Worm (Caenorhabditis elegans) whole organism, L4 larva: ENCODE results near the gene serp-1.2.

Experiments
- F26F4.8 ChIP-seq: fragments of 200-800 bp; sonication (Bioruptor generic); conservative IDR thresholded peaks from 2 replicates; pipeline ENCODE4 v1.3.6; 2022; ENCODE audit warnings: missing genetic modification characterization, missing compliant biosample characterization
- madf-5 ChIP-seq, 2 experiments: fragments of 200-800 bp; sonication (Bioruptor generic); IDR thresholded peaks; 2 replicates each; pipeline ENCODE4 v1.3.6; 2022; ENCODE audit warnings: missing compliant biosample characterization in 2 of 2, missing genetic modification characterization in 2 of 2
- mxl-3 ChIP-seq: fragments of 200-800 bp; sonication (Bioruptor generic); optimal IDR thresholded peaks from 2 replicates; lab custom pipeline; 2018; ENCODE audit warnings: mild to moderate bottlenecking, missing genetic modification characterization, missing compliant biosample characterization
- pha-4 ChIP-seq, 2 experiments: fragments of 150-350 bp in 1 of 2; fragments of 200-800 bp in 1 of 2; sonication (Bioruptor generic) in 1 of 2; IDR thresholded peaks in 1 of 2; optimal IDR thresholded peaks in 1 of 2; 2 replicates each; pipeline versions ENCODE4 v1.3.6 to Lab custom; 2014 to 2022; ENCODE audit warnings: missing genetic modification characterization in 2 of 2, missing genetic modification reagents in 2 of 2, missing biosample characterization in 1 of 2, missing compliant biosample characterization in 1 of 2
- unc-130 ChIP-seq: sonication (generic microtip); optimal IDR thresholded peaks from 2 replicates; lab custom pipeline; 2016; ENCODE audit warnings: missing genetic modification reagents, missing genetic modification characterization, missing compliant biosample characterization
- unc-39 ChIP-seq: sonication (generic microtip); optimal IDR thresholded peaks from 2 replicates; lab custom pipeline; 2017; ENCODE audit warnings: missing biosample characterization, missing genetic modification characterization
- unc-62 ChIP-seq, 3 experiments: fragments of 150-350 bp in 1 of 3; sonication (generic microtip); optimal IDR thresholded peaks in 2 of 3; peaks in 1 of 3; 1 replicate in 1 of 3; 2 replicates in 2 of 3; lab custom pipeline; 2014 to 2017; ENCODE audit warnings: missing biosample characterization in 3 of 3, missing genetic modification characterization in 3 of 3, missing genetic modification reagents in 3 of 3, missing genotype in 1 of 3

DNA sequence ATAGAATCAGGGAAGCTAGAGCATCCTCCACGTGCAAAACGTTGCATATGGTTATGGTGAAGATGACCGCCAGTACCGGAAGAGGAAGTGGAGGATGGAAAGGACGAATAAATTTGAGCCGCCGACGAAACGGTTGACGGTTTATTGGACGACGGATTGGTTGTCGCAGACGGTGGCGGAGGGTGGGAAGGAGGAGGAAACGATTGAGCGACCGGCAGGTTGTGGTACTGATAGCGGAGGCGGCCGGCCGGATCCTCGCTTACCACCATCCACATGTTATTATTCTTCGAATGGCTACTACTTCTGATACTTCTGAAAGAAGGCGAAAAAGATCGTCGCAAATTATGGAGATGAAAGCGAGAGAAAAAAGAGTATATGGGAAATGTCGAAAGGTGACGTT lies 32.6 kb upstream of the serp-1.2 start:
- no peak for TF ChIP-seq unc-39 (tag; lab: Kevin White, UChicago)
- no peak for TF ChIP-seq unc-62 (GFP tag; optimal IDR thresholded peaks at IDR 0.05 in 1 of 2; lab: Kevin White, UChicago)
- no peak for TF ChIP-seq unc-62 (tag; optimal IDR thresholded peaks at IDR 0.05; lab: Kevin White, UChicago)
- TF ChIP-seq madf-5 (GFP tag; IDR thresholded peaks at IDR 0.05; lab: Robert Waterston, UW) = no peak
- no peak for TF ChIP-seq pha-4 (GFP tag; IDR thresholded peaks at IDR 0.05; lab: Robert Waterston, UW)
- TF ChIP-seq pha-4 (tag; optimal IDR thresholded peaks at IDR 0.05; lab: Kevin White, UChicago) = no peak
- TF ChIP-seq unc-130 (GFP tag; lab: Kevin White, UChicago) = no peak
- no peak for TF ChIP-seq F26F4.8 (GFP tag; lab: Robert Waterston, UW)
- no peak for TF ChIP-seq mxl-3 (GFP tag; lab: Kevin White, UChicago)
